Fruit fly (Drosophila melanogaster) whole organism, embryonic: Measurements from ENCODE around the gene g.
A peak's percentile ranks its signal among the peaks of the same experiment; 100 is the strongest.

Experiments used
- Atf-2 ChIP-seq: fragments of 200-800 bp; sonication (Bioruptor generic); optimal IDR thresholded peaks from 2 replicates; lab custom pipeline; 2016; ENCODE audit warnings: missing biosample characterization, missing genetic modification characterization
- Blimp-1 ChIP-seq: fragments of 200-800 bp; sonication (Bioruptor generic); optimal IDR thresholded peaks from 3 replicates; lab custom pipeline; 2018; ENCODE audit warnings: missing biosample characterization, missing genetic modification characterization, mild to moderate bottlenecking, moderate library complexity, missing genetic modification reagents
- BtbVII ChIP-seq: fragments of 200-800 bp; sonication (Bioruptor generic); optimal IDR thresholded peaks from 3 replicates; lab custom pipeline; 2017; ENCODE audit warnings: missing biosample characterization, mild to moderate bottlenecking, missing genetic modification characterization
- CG10654 ChIP-seq: fragments of 200-800 bp; sonication (Bioruptor generic); optimal IDR thresholded peaks from 2 replicates; lab custom pipeline; 2016; ENCODE audit warnings: missing biosample characterization, missing genetic modification characterization
- CG12155 ChIP-seq: fragments of 200-800 bp; sonication (Bioruptor generic); optimal IDR thresholded peaks from 3 replicates; lab custom pipeline; 2016; ENCODE audit warnings: missing biosample characterization, missing genetic modification characterization
- CG13424 ChIP-seq: fragments of 200-800 bp; sonication (Bioruptor generic); optimal IDR thresholded peaks from 2 replicates; lab custom pipeline; 2019; ENCODE audit warnings: missing biosample characterization, mild to moderate bottlenecking, missing genetic modification characterization, moderate library complexity
- CG14710 ChIP-seq: fragments of 200-800 bp; sonication (Bioruptor generic); optimal IDR thresholded peaks from 3 replicates; lab custom pipeline; 2019; ENCODE audit warnings: missing biosample characterization, mild to moderate bottlenecking, missing genetic modification characterization, moderate library complexity
- CG15269 ChIP-seq: fragments of 200-800 bp; sonication (Bioruptor generic); optimal IDR thresholded peaks from 2 replicates; lab custom pipeline; 2018; ENCODE audit warnings: missing biosample characterization, mild to moderate bottlenecking, missing genetic modification characterization, moderate library complexity
- CG15696 ChIP-seq: fragments of 200-800 bp; sonication (Bioruptor generic); optimal IDR thresholded peaks from 2 replicates; lab custom pipeline; 2019; ENCODE audit warnings: missing biosample characterization, mild to moderate bottlenecking, missing genetic modification characterization, moderate library complexity
- CG16779 ChIP-seq: fragments of 200-800 bp; sonication (Bioruptor generic); IDR thresholded peaks from 2 replicates; pipeline ENCODE4 v1.3.6; 2022; ENCODE audit warnings: missing biosample characterization, missing genetic modification characterization
- CG16863 ChIP-seq: fragments of 200-800 bp; sonication (Bioruptor generic); optimal IDR thresholded peaks from 3 replicates; lab custom pipeline; 2016; ENCODE audit warnings: missing biosample characterization, missing genetic modification characterization
- CG18599 ChIP-seq: fragments of 200-800 bp; sonication (Bioruptor generic); optimal IDR thresholded peaks from 3 replicates; lab custom pipeline; 2017; ENCODE audit warnings: missing biosample characterization, missing genetic modification characterization, mild to moderate bottlenecking, moderate library complexity, missing genetic modification reagents
- CG31224 ChIP-seq: fragments of 200-800 bp; sonication (Bioruptor generic); IDR thresholded peaks from 2 replicates; pipeline ENCODE4 v1.3.6; 2022; ENCODE audit warnings: missing biosample characterization, missing genetic modification characterization
- CG4854 ChIP-seq: fragments of 200-800 bp; sonication (Bioruptor generic); optimal IDR thresholded peaks from 2 replicates; lab custom pipeline; 2016; ENCODE audit warnings: missing biosample characterization, missing genetic modification characterization, inconsistent platforms
- CG6689 ChIP-seq: fragments of 200-800 bp; sonication (Bioruptor generic); IDR thresholded peaks from 2 replicates; pipeline ENCODE4 v1.3.6; 2022; ENCODE audit warnings: missing biosample characterization, missing genetic modification characterization
- CG6791 ChIP-seq: fragments of 200-800 bp; sonication (Bioruptor generic); IDR thresholded peaks from 3 replicates; pipeline ENCODE4 v1.3.6; 2022; ENCODE audit warnings: missing biosample characterization, missing genetic modification characterization; ENCODE audit not compliant: partially characterized antibody
- Dad ChIP-seq: fragments of 200-800 bp; sonication (Bioruptor generic); optimal IDR thresholded peaks from 3 replicates; lab custom pipeline; 2016; ENCODE audit warnings: missing biosample characterization, missing genetic modification characterization
- Deaf1 ChIP-seq: fragments of 200-800 bp; optimal IDR thresholded peaks from 3 replicates; lab custom pipeline; 2019; ENCODE audit warnings: missing biosample characterization, mild to moderate bottlenecking, missing genetic modification characterization, moderate library complexity
- Dll ChIP-seq: fragments of 200-800 bp; sonication (Bioruptor generic); IDR thresholded peaks from 4 replicates; pipeline ENCODE4 v1.3.6; 2022; ENCODE audit warnings: missing biosample characterization, missing genetic modification characterization; ENCODE audit not compliant: partially characterized antibody
- HLH54F ChIP-seq: fragments of 200-800 bp; sonication (Bioruptor generic); optimal IDR thresholded peaks from 3 replicates; lab custom pipeline; 2016; ENCODE audit warnings: missing biosample characterization, missing genetic modification characterization
- MESR4 ChIP-seq: fragments of 200-800 bp; sonication (Bioruptor generic); optimal IDR thresholded peaks from 2 replicates; lab custom pipeline; 2018; ENCODE audit warnings: missing biosample characterization, mild to moderate bottlenecking, missing genetic modification characterization, moderate library complexity
- Mad ChIP-seq: fragments of 200-800 bp; sonication (Bioruptor generic); optimal IDR thresholded peaks from 2 replicates; lab custom pipeline; 2016; ENCODE audit warnings: missing biosample characterization, missing genetic modification characterization
- Optix ChIP-seq: fragments of 200-800 bp; sonication (Bioruptor generic); IDR thresholded peaks from 3 replicates; pipeline ENCODE4 v1.3.6; 2022; ENCODE audit warnings: missing biosample characterization, missing genetic modification characterization
- Rfx ChIP-seq: fragments of 200-800 bp; sonication (Bioruptor generic); IDR thresholded peaks from 2 replicates; pipeline ENCODE4 v1.3.6; 2022; ENCODE audit warnings: missing biosample characterization, missing genetic modification characterization
- Spps ChIP-seq: fragments of 200-800 bp; sonication (Bioruptor generic); optimal IDR thresholded peaks from 2 replicates; lab custom pipeline; 2018; ENCODE audit warnings: missing biosample characterization, mild to moderate bottlenecking, missing genetic modification characterization
- Trl ChIP-seq, 3 experiments: fragments of >200 bp in 2 of 3; fragments of 200-800 bp in 1 of 3; sonication (Bioruptor generic) in 1 of 3; optimal IDR thresholded peaks; 2 replicates in 1 of 3; 3 replicates in 2 of 3; lab custom pipeline; 2016 to 2017; ENCODE audit warnings: missing biosample characterization in 1 of 3, missing genetic modification characterization in 1 of 3
- ara ChIP-seq: fragments of 200-800 bp; sonication (Bioruptor generic); IDR thresholded peaks from 2 replicates; pipeline ENCODE4 v1.3.6; 2022; ENCODE audit warnings: missing biosample characterization, missing genetic modification characterization
- ase ChIP-seq: fragments of 200-800 bp; sonication (Bioruptor generic); IDR thresholded peaks from 3 replicates; pipeline ENCODE4 v1.3.6; 2022; ENCODE audit warnings: missing biosample characterization, missing genetic modification characterization
- bsh ChIP-seq, 2 experiments: fragments of 200-800 bp; sonication (Bioruptor generic); optimal IDR thresholded peaks; 2 replicates each; lab custom pipeline; 2017 to 2018; ENCODE audit warnings: mild to moderate bottlenecking in 2 of 2, missing biosample characterization in 2 of 2, missing genetic modification characterization in 2 of 2, moderate library complexity in 1 of 2
- chinmo ChIP-seq: fragments of 200-800 bp; sonication (Bioruptor generic); IDR thresholded peaks from 4 replicates; pipeline ENCODE4 v1.3.6; 2022; ENCODE audit warnings: missing biosample characterization, missing genetic modification characterization; ENCODE audit not compliant: partially characterized antibody
- chn ChIP-seq: fragments of 200-800 bp; sonication (Bioruptor generic); optimal IDR thresholded peaks from 2 replicates; lab custom pipeline; 2016; ENCODE audit warnings: missing biosample characterization, missing genetic modification characterization
- exex ChIP-seq: fragments of 200-800 bp; sonication (Bioruptor generic); optimal IDR thresholded peaks from 4 replicates; lab custom pipeline; 2018; ENCODE audit warnings: missing biosample characterization, mild to moderate bottlenecking, missing genetic modification characterization, moderate library complexity
- gcm ChIP-seq: fragments of 200-800 bp; sonication (Bioruptor generic); optimal IDR thresholded peaks from 2 replicates; lab custom pipeline; 2019; ENCODE audit warnings: missing biosample characterization, mild to moderate bottlenecking, missing genetic modification characterization, moderate library complexity
- gro ChIP-seq: fragments of 200-800 bp; sonication (Bioruptor generic); optimal IDR thresholded peaks from 2 replicates; lab custom pipeline; 2016; ENCODE audit warnings: missing biosample characterization, missing genetic modification characterization
- insv ChIP-seq, 2 experiments: fragments of 200-800 bp; sonication (Bioruptor generic); optimal IDR thresholded peaks; 3 replicates each; lab custom pipeline; 2016 to 2018; ENCODE audit warnings: missing biosample characterization in 2 of 2, missing genetic modification characterization in 2 of 2
- inv ChIP-seq: fragments of 200-800 bp; sonication (Bioruptor generic); IDR thresholded peaks from 2 replicates; pipeline ENCODE4 v1.3.6; 2022; ENCODE audit warnings: missing biosample characterization, missing genetic modification characterization; ENCODE audit not compliant: partially characterized antibody
- lmd ChIP-seq: fragments of 200-800 bp; sonication (Bioruptor generic); IDR thresholded peaks from 2 replicates; pipeline ENCODE4 v1.3.6; 2022; ENCODE audit warnings: missing biosample characterization, missing genetic modification characterization
- nerfin-2 ChIP-seq: fragments of 200-800 bp; sonication (Bioruptor generic); IDR thresholded peaks from 2 replicates; pipeline ENCODE4 v1.3.6; 2022; ENCODE audit warnings: missing biosample characterization, missing genetic modification characterization; ENCODE audit not compliant: partially characterized antibody
- nmo ChIP-seq: fragments of 200-800 bp; sonication (Bioruptor generic); optimal IDR thresholded peaks from 2 replicates; lab custom pipeline; 2018; ENCODE audit warnings: missing biosample characterization, mild to moderate bottlenecking, missing genetic modification characterization, moderate library complexity
- p53 ChIP-seq: fragments of 200-800 bp; sonication (Bioruptor generic); optimal IDR thresholded peaks from 2 replicates; lab custom pipeline; 2016; ENCODE audit warnings: missing biosample characterization, missing genetic modification characterization
- pan ChIP-seq, 4 experiments: fragments of >200 bp in 3 of 4; fragments of 200-800 bp in 1 of 4; sonication (Bioruptor generic) in 1 of 4; optimal IDR thresholded peaks in 3 of 4; IDR thresholded peaks in 1 of 4; 2 replicates each; pipeline versions ENCODE4 v1.3.6 to Lab custom; 2017 to 2022; ENCODE audit warnings: missing biosample characterization in 2 of 4, missing genetic modification characterization in 2 of 4, mixed read lengths in 1 of 4
- prd ChIP-seq, 3 experiments: fragments of >200 bp in 2 of 3; fragments of 200-800 bp in 1 of 3; sonication (Bioruptor generic) in 1 of 3; optimal IDR thresholded peaks in 2 of 3; IDR thresholded peaks in 1 of 3; 2 replicates in 2 of 3; 3 replicates in 1 of 3; pipeline versions ENCODE4 v1.3.6 to Lab custom; 2017 to 2022; ENCODE audit warnings: missing biosample characterization in 1 of 3, missing genetic modification characterization in 1 of 3
- rib ChIP-seq: fragments of 200-800 bp; sonication (Bioruptor generic); IDR thresholded peaks from 2 replicates; pipeline ENCODE4 v1.3.6; 2022; ENCODE audit warnings: missing biosample characterization, missing genetic modification characterization
- shn ChIP-seq: fragments of 200-800 bp; sonication (Bioruptor generic); optimal IDR thresholded peaks from 3 replicates; lab custom pipeline; 2016; ENCODE audit warnings: missing biosample characterization, missing genetic modification characterization
- tll ChIP-seq, 2 experiments: fragments of 200-800 bp in 1 of 2; fragments of >200 bp in 1 of 2; sonication (Bioruptor generic) in 1 of 2; optimal IDR thresholded peaks; 2 replicates each; lab custom pipeline; 2017 to 2019; ENCODE audit warnings: missing biosample characterization in 2 of 2, missing genetic modification characterization in 2 of 2, mild to moderate bottlenecking in 1 of 2, moderate library complexity in 1 of 2
- tna ChIP-seq: fragments of 200-800 bp; sonication (Bioruptor generic); IDR thresholded peaks from 2 replicates; pipeline ENCODE4 v1.3.6; 2022; ENCODE audit warnings: missing biosample characterization, missing genetic modification characterization; ENCODE audit not compliant: partially characterized antibody
- toy ChIP-seq: fragments of 200-800 bp; sonication (Bioruptor generic); IDR thresholded peaks from 2 replicates; pipeline ENCODE4 v1.3.6; 2022; ENCODE audit warnings: missing biosample characterization, missing genetic modification characterization
- zfh1 ChIP-seq: fragments of 200-800 bp; sonication (Bioruptor generic); IDR thresholded peaks from 3 replicates; pipeline ENCODE4 v1.3.6; 2022; ENCODE audit warnings: missing biosample characterization, missing genetic modification characterization

g gene

dm6 chrX:13755152-13755557 lies 19.1 kb upstream of the g start, which contains the start of gene Pdcd4 (continued):
- peak; percentile 66 for TF ChIP-seq CG14710
- TF ChIP-seq nmo: peak; percentile 19
- peak; percentile 42; the same call in 1 of the 2 replicates for TF ChIP-seq rib
- TF ChIP-seq CG16863: peak; percentile 6
- no peak for TF ChIP-seq CG16779
- 0 out of 2 replicates have a peak, but pooled peaks have one; percentile 50 for TF ChIP-seq nerfin-2
- TF ChIP-seq CG6791: peak; percentile 52; the same call in 1 of the 3 replicates
- peak; percentile 24 for TF ChIP-seq Mad (GFP tag; lab: Kevin White, UChicago)
- no peak for TF ChIP-seq pan (optimal IDR thresholded peaks at IDR 0.05; lab: Kevin White, UChicago)
- TF ChIP-seq pan (GFP tag; optimal IDR thresholded peaks at IDR 0.05 in 1 of 2, IDR thresholded peaks at IDR 0.05 in 1 of 2): no peak
- TF ChIP-seq CG31224 (GFP tag; lab: Robert Waterston, UW): no peak
- peak; percentile 20 for TF ChIP-seq chn (GFP tag; lab: Kevin White, UChicago)
- TF ChIP-seq Blimp-1 (GFP tag; lab: Kevin White, UChicago): peak; percentile 43
- peak; percentile 59; the same call in 1 of the 2 replicates for TF ChIP-seq tna (GFP tag; lab: Robert Waterston, UW)
- TF ChIP-seq lmd (GFP tag; lab: Robert Waterston, UW): no peak
- TF ChIP-seq Spps: no peak
- peak; percentile 4 for TF ChIP-seq CG4854 (GFP tag; lab: Kevin White, UChicago)
- TF ChIP-seq insv (GFP tag; optimal IDR thresholded peaks at IDR 0.05; lab: Kevin White, UChicago): peak in 1 of 2 experiments; percentile 1
- TF ChIP-seq Optix (GFP tag; lab: Robert Waterston, UW): no peak
- TF ChIP-seq Atf-2: no peak
- TF ChIP-seq bsh (GFP tag; optimal IDR thresholded peaks at IDR 0.05; lab: Kevin White, UChicago): no peak
- TF ChIP-seq HLH54F: no peak
- no peak for TF ChIP-seq CG6689 (GFP tag; lab: Robert Waterston, UW)
- peak; percentile 40; the same call in 1 of the 3 replicates for TF ChIP-seq zfh1 (GFP tag; lab: Robert Waterston, UW)
- TF ChIP-seq Rfx: peak; percentile 49; the same call in 1 of the 2 replicates
- peak; percentile 44 for TF ChIP-seq CG12155 (GFP tag; lab: Kevin White, UChicago)
- TF ChIP-seq ara (GFP tag; lab: Robert Waterston, UW): no peak
- peak; percentile 2 for TF ChIP-seq gro (GFP tag; lab: Kevin White, UChicago)
- TF ChIP-seq CG18599 (GFP tag; lab: Kevin White, UChicago): no peak
- TF ChIP-seq CG15269 (tag; lab: Kevin White, UChicago): peak; percentile 23
- TF ChIP-seq tll (GFP tag; optimal IDR thresholded peaks at IDR 0.05; lab: Kevin White, UChicago): no peak
- no peak for TF ChIP-seq CG15696 (tag; lab: Kevin White, UChicago)
- no peak for TF ChIP-seq Trl (optimal IDR thresholded peaks at IDR 0.05; lab: Kevin White, UChicago)
- peak; percentile 34 for TF ChIP-seq Trl (GFP tag; optimal IDR thresholded peaks at IDR 0.05; lab: Kevin White, UChicago)
- no peak for TF ChIP-seq toy
- TF ChIP-seq MESR4 (GFP tag; lab: Kevin White, UChicago): peak; percentile 12
- peak; percentile 65; the same call in 1 of the 4 replicates for TF ChIP-seq chinmo (GFP tag; lab: Robert Waterston, UW)
- TF ChIP-seq Dll (GFP tag; lab: Robert Waterston, UW): no peak
- TF ChIP-seq shn (GFP tag; lab: Kevin White, UChicago): no peak
- no peak for TF ChIP-seq prd (optimal IDR thresholded peaks at IDR 0.05; lab: Kevin White, UChicago)
- no peak for TF ChIP-seq prd (GFP tag; IDR thresholded peaks at IDR 0.05; lab: Robert Waterston, UW)
- no peak for TF ChIP-seq exex (tag; lab: Kevin White, UChicago)
- TF ChIP-seq gcm (GFP tag; lab: Kevin White, UChicago): no peak
- no peak for TF ChIP-seq p53 (GFP tag; lab: Kevin White, UChicago)
- TF ChIP-seq ase: 0 out of 3 replicates have a peak, but pooled peaks have one; percentile 16
- peak; percentile 16 for TF ChIP-seq BtbVII
- TF ChIP-seq inv (GFP tag; lab: Robert Waterston, UW): no peak
- TF ChIP-seq CG10654: no peak
- no peak for TF ChIP-seq Dad (GFP tag; lab: Kevin White, UChicago)
- TF ChIP-seq Deaf1: peak; percentile 18
- no peak for TF ChIP-seq CG13424 (tag; lab: Kevin White, UChicago)
